Fruit fly (Drosophila melanogaster) whole organism, embryonic: ENCODE results near the gene CG13297.

Source experiments
- CG13296 ChIP-seq: fragments of 200-800 bp; sonication (Bioruptor generic); optimal IDR thresholded peaks from 3 replicates; lab custom pipeline; 2018; ENCODE audit warnings: missing biosample characterization, mild to moderate bottlenecking, missing genetic modification characterization
- CG15479 ChIP-seq: fragments of 200-800 bp; sonication (Bioruptor generic); optimal IDR thresholded peaks from 3 replicates; lab custom pipeline; 2019; ENCODE audit warnings: missing biosample characterization, mild to moderate bottlenecking, missing genetic modification characterization, moderate library complexity
- CG15514 ChIP-seq: fragments of 200-800 bp; sonication (Bioruptor generic); optimal IDR thresholded peaks from 3 replicates; lab custom pipeline; 2017; ENCODE audit warnings: missing biosample characterization, missing genetic modification characterization, mild to moderate bottlenecking, moderate library complexity, missing genetic modification reagents
- CG15601 ChIP-seq: fragments of 200-800 bp; sonication (Bioruptor generic); optimal IDR thresholded peaks from 3 replicates; lab custom pipeline; 2019; ENCODE audit warnings: missing biosample characterization, mild to moderate bottlenecking, missing genetic modification characterization, moderate library complexity
- CG2678 ChIP-seq: fragments of 200-800 bp; sonication (Bioruptor generic); optimal IDR thresholded peaks from 3 replicates; lab custom pipeline; 2019; ENCODE audit warnings: missing biosample characterization, mild to moderate bottlenecking, missing genetic modification characterization, moderate library complexity
- CG2889 ChIP-seq: fragments of 200-800 bp; sonication (Bioruptor generic); IDR thresholded peaks from 3 replicates; pipeline ENCODE4 v1.3.6; 2022; ENCODE audit warnings: missing biosample characterization, missing genetic modification characterization
- CG30020 ChIP-seq: fragments of 200-800 bp; optimal IDR thresholded peaks from 2 replicates; lab custom pipeline; 2019; ENCODE audit warnings: missing biosample characterization, mild to moderate bottlenecking, missing genetic modification characterization, moderate library complexity
- CG31388 ChIP-seq: fragments of 200-800 bp; sonication (Bioruptor generic); optimal IDR thresholded peaks from 2 replicates; lab custom pipeline; 2016; ENCODE audit warnings: missing biosample characterization, missing genetic modification characterization
- CG33557 ChIP-seq: fragments of 200-800 bp; sonication (Bioruptor generic); optimal IDR thresholded peaks from 2 replicates; lab custom pipeline; 2019; ENCODE audit warnings: missing biosample characterization, mild to moderate bottlenecking, missing genetic modification characterization, moderate library complexity
- CG34422 ChIP-seq: fragments of 200-800 bp; sonication (Bioruptor generic); IDR thresholded peaks from 3 replicates; pipeline ENCODE4 v1.3.6; 2022; ENCODE audit warnings: missing biosample characterization, missing genetic modification characterization
- CG4730 ChIP-seq: fragments of 200-800 bp; sonication (Bioruptor generic); IDR thresholded peaks from 2 replicates; pipeline ENCODE4 v1.3.6; 2022; ENCODE audit warnings: missing biosample characterization, missing genetic modification characterization
- CG8388 ChIP-seq: fragments of 200-800 bp; sonication (Bioruptor generic); optimal IDR thresholded peaks from 2 replicates; lab custom pipeline; 2019; ENCODE audit warnings: missing biosample characterization, mild to moderate bottlenecking, missing genetic modification characterization, moderate library complexity
- CG8478 ChIP-seq: fragments of >200 bp; optimal IDR thresholded peaks from 2 replicates; lab custom pipeline; 2018
- Chrac-16 ChIP-seq: fragments of 200-800 bp; sonication (Bioruptor generic); optimal IDR thresholded peaks from 3 replicates; lab custom pipeline; 2016; ENCODE audit warnings: missing biosample characterization, missing genetic modification characterization
- D ChIP-seq, 2 experiments: fragments of 200-800 bp in 1 of 2; fragments of >200 bp in 1 of 2; sonication (Bioruptor generic) in 1 of 2; optimal IDR thresholded peaks; 2 replicates in 1 of 2; 3 replicates in 1 of 2; lab custom pipeline; 2017; ENCODE audit warnings: mild to moderate bottlenecking in 1 of 2, missing biosample characterization in 1 of 2, missing genetic modification characterization in 1 of 2, missing genetic modification reagents in 1 of 2
- Dek ChIP-seq: fragments of 200-800 bp; sonication (Bioruptor generic); optimal IDR thresholded peaks from 3 replicates; lab custom pipeline; 2019; ENCODE audit warnings: missing biosample characterization, mild to moderate bottlenecking, missing genetic modification characterization, moderate library complexity
- Lim3 ChIP-seq: fragments of 200-800 bp; sonication (Bioruptor generic); IDR thresholded peaks from 2 replicates; pipeline ENCODE4 v1.3.6; 2022; ENCODE audit warnings: missing biosample characterization, missing genetic modification characterization
- Lpt ChIP-seq: fragments of >200 bp; optimal IDR thresholded peaks from 2 replicates; lab custom pipeline; 2018; ENCODE audit warnings: missing biosample characterization, missing genetic modification characterization
- MESR4 ChIP-seq: fragments of 200-800 bp; sonication (Bioruptor generic); optimal IDR thresholded peaks from 2 replicates; lab custom pipeline; 2018; ENCODE audit warnings: missing biosample characterization, mild to moderate bottlenecking, missing genetic modification characterization, moderate library complexity
- NFAT ChIP-seq: fragments of 200-800 bp; sonication (Bioruptor generic); IDR thresholded peaks from 2 replicates; pipeline ENCODE4 v1.3.6; 2022; ENCODE audit warnings: missing biosample characterization, missing genetic modification characterization
- Oli ChIP-seq: fragments of 200-800 bp; sonication (Bioruptor generic); optimal IDR thresholded peaks from 2 replicates; lab custom pipeline; 2018; ENCODE audit warnings: missing biosample characterization, mild to moderate bottlenecking, missing genetic modification characterization, moderate library complexity
- Ssrp ChIP-seq: fragments of 200-800 bp; sonication (Bioruptor generic); optimal IDR thresholded peaks from 2 replicates; lab custom pipeline; 2018; ENCODE audit warnings: missing biosample characterization, mild to moderate bottlenecking, missing genetic modification characterization, moderate library complexity
- Tbp ChIP-seq: fragments of >200 bp; optimal IDR thresholded peaks from 2 replicates; lab custom pipeline; 2018; ENCODE audit warnings: missing biosample characterization, missing genetic modification characterization
- abd-A ChIP-seq: fragments of 200-800 bp; sonication (Bioruptor generic); optimal IDR thresholded peaks from 3 replicates; lab custom pipeline; 2019; ENCODE audit warnings: missing biosample characterization, mild to moderate bottlenecking, missing genetic modification characterization, moderate library complexity
- br ChIP-seq: fragments of >200 bp; optimal IDR thresholded peaks from 2 replicates; lab custom pipeline; 2017
- chm ChIP-seq: fragments of 200-800 bp; sonication (Bioruptor generic); IDR thresholded peaks from 2 replicates; pipeline ENCODE4 v1.3.6; 2022; ENCODE audit warnings: missing biosample characterization, missing genetic modification characterization
- croc ChIP-seq: fragments of 200-800 bp; sonication (Bioruptor generic); conservative IDR thresholded peaks from 3 replicates; pipeline ENCODE4 v1.3.6; 2022; ENCODE audit warnings: missing biosample characterization, missing genetic modification characterization
- da ChIP-seq: fragments of 200-800 bp; sonication (Bioruptor generic); optimal IDR thresholded peaks from 2 replicates; lab custom pipeline; 2016; ENCODE audit warnings: missing biosample characterization, missing genetic modification characterization
- fd102C ChIP-seq: fragments of 200-800 bp; sonication (Bioruptor generic); optimal IDR thresholded peaks from 2 replicates; lab custom pipeline; 2018; ENCODE audit warnings: missing biosample characterization, mild to moderate bottlenecking, missing genetic modification characterization, moderate library complexity
- fd3F ChIP-seq: fragments of 200-800 bp; sonication (Bioruptor generic); optimal IDR thresholded peaks from 2 replicates; lab custom pipeline; 2018; ENCODE audit warnings: missing biosample characterization, mild to moderate bottlenecking, missing genetic modification characterization, moderate library complexity
- gsb ChIP-seq: fragments of 200-800 bp; sonication (Bioruptor generic); IDR thresholded peaks from 2 replicates; pipeline ENCODE4 v1.3.6; 2022; ENCODE audit warnings: missing biosample characterization, missing genetic modification characterization
- ind ChIP-seq: fragments of 200-800 bp; sonication (Bioruptor generic); optimal IDR thresholded peaks from 3 replicates; lab custom pipeline; 2016; ENCODE audit warnings: missing biosample characterization, missing genetic modification characterization
- insv ChIP-seq, 2 experiments: fragments of 200-800 bp; sonication (Bioruptor generic); optimal IDR thresholded peaks; 3 replicates each; lab custom pipeline; 2016 to 2018; ENCODE audit warnings: missing biosample characterization in 2 of 2, missing genetic modification characterization in 2 of 2
- lab ChIP-seq: fragments of 200-800 bp; sonication (Bioruptor generic); optimal IDR thresholded peaks from 3 replicates; lab custom pipeline; 2017; ENCODE audit warnings: missing biosample characterization, missing genetic modification characterization, mild to moderate bottlenecking, moderate library complexity, missing genetic modification reagents
- nerfin-2 ChIP-seq: fragments of 200-800 bp; sonication (Bioruptor generic); IDR thresholded peaks from 2 replicates; pipeline ENCODE4 v1.3.6; 2022; ENCODE audit warnings: missing biosample characterization, missing genetic modification characterization; ENCODE audit not compliant: partially characterized antibody
- peb ChIP-seq: fragments of 200-800 bp; sonication (Bioruptor generic); IDR thresholded peaks from 2 replicates; pipeline ENCODE4 v1.3.6; 2022; ENCODE audit warnings: missing biosample characterization, missing genetic modification characterization
- run ChIP-seq: fragments of 200-800 bp; sonication (Bioruptor generic); optimal IDR thresholded peaks from 3 replicates; lab custom pipeline; 2018; ENCODE audit warnings: missing biosample characterization, mild to moderate bottlenecking, missing genetic modification characterization
- shn ChIP-seq: fragments of 200-800 bp; sonication (Bioruptor generic); optimal IDR thresholded peaks from 3 replicates; lab custom pipeline; 2016; ENCODE audit warnings: missing biosample characterization, missing genetic modification characterization
- sim ChIP-seq: fragments of 200-800 bp; sonication (Bioruptor generic); IDR thresholded peaks from 2 replicates; pipeline ENCODE4 v1.3.6; 2022; ENCODE audit warnings: missing biosample characterization, missing genetic modification characterization
- slp2 ChIP-seq: fragments of 200-800 bp; sonication (Bioruptor generic); optimal IDR thresholded peaks from 2 replicates; lab custom pipeline; 2016; ENCODE audit warnings: missing biosample characterization, missing genetic modification characterization
- stwl ChIP-seq: fragments of 200-800 bp; sonication (Bioruptor generic); optimal IDR thresholded peaks from 3 replicates; lab custom pipeline; 2018; ENCODE audit warnings: missing biosample characterization, mild to moderate bottlenecking, missing genetic modification characterization, moderate library complexity
- trh ChIP-seq: fragments of 200-800 bp; sonication (Bioruptor generic); optimal IDR thresholded peaks from 2 replicates; lab custom pipeline; 2016; ENCODE audit warnings: missing biosample characterization, missing genetic modification characterization
- unc-4 ChIP-seq: fragments of 200-800 bp; sonication (Bioruptor generic); IDR thresholded peaks from 2 replicates; pipeline ENCODE4 v1.3.6; 2022; ENCODE audit warnings: missing biosample characterization, missing genetic modification characterization; ENCODE audit not compliant: partially characterized antibody
- wdn ChIP-seq: fragments of 200-800 bp; sonication (Bioruptor generic); IDR thresholded peaks from 2 replicates; pipeline ENCODE4 v1.3.6; 2022; ENCODE audit warnings: missing biosample characterization, missing genetic modification characterization

CG13297 gene

dm6 chr3L:6184884-6185438, 27.8 kb upstream of the CG13297 start, which contains the start of the genes D19B and CG43293 (continued):
- TF ChIP-seq CG34422 (peak; percentile 94), ind (GFP tag; lab: Kevin White, UChicago) (peak; percentile 93), CG30020 (tag; lab: Kevin White, UChicago) (peak; percentile 53), run (tag; lab: Kevin White, UChicago) (no peak), stwl (tag; lab: Kevin White, UChicago) (peak; percentile 90), abd-A (tag; lab: Kevin White, UChicago) (no peak), lab (peak; percentile 93), nerfin-2 (GFP tag; lab: Robert Waterston, UW) (peak; percentile 77), CG8478 (lab: Kevin White, UChicago) (peak; percentile 77), chm (GFP tag; lab: Robert Waterston, UW) (peak; percentile 97), unc-4 (peak; percentile 57; the same call in 1 of the 2 replicates), CG15479 (GFP tag; lab: Kevin White, UChicago) (peak; percentile 31), CG13296 (GFP tag; lab: Kevin White, UChicago) (peak; percentile 88), CG2678 (peak; percentile 90), NFAT (GFP tag; lab: Robert Waterston, UW) (peak; percentile 96), MESR4 (GFP tag; lab: Kevin White, UChicago) (peak; percentile 92), CG15601 (peak; percentile 73), Oli (peak; percentile 83), CG4730 (GFP tag; lab: Robert Waterston, UW) (peak; percentile 86), peb (GFP tag; lab: Robert Waterston, UW) (peak; percentile 61), br (no peak), croc (peak; percentile 61; the same call in 2 of the 3 replicates), sim (GFP tag; lab: Robert Waterston, UW) (peak; percentile 69), Dek (peak; percentile 90), wdn (GFP tag; lab: Robert Waterston, UW) (peak; percentile 87), gsb (GFP tag; lab: Robert Waterston, UW) (peak; percentile 75), fd102C (peak; percentile 12), Tbp (no peak), Lim3 (GFP tag; lab: Robert Waterston, UW) (peak; percentile 69), Ssrp (peak; percentile 81), Chrac-16 (GFP tag; lab: Kevin White, UChicago) (peak; percentile 91), trh (GFP tag; lab: Kevin White, UChicago) (peak; percentile 83), insv (GFP tag; optimal IDR thresholded peaks at IDR 0.05; lab: Kevin White, UChicago) (peak in 1 of 2 experiments; percentile 69), fd3F (GFP tag; lab: Kevin White, UChicago) (peak; percentile 81), da (peak; percentile 50), CG2889 (GFP tag; lab: Robert Waterston, UW) (peak; percentile 88), CG15514 (GFP tag; lab: Kevin White, UChicago) (peak; percentile 85), CG31388 (GFP tag; lab: Kevin White, UChicago) (peak; percentile 66), CG8388 (peak; percentile 79), Lpt (GFP tag; lab: Kevin White, UChicago) (no peak), D (optimal IDR thresholded peaks at IDR 0.05; lab: Kevin White, UChicago) (peak; percentile 82), D (GFP tag; optimal IDR thresholded peaks at IDR 0.05; lab: Kevin White, UChicago) (peak; percentile 80), CG33557 (peak; percentile 38), shn (GFP tag; lab: Kevin White, UChicago) (peak; percentile 85), slp2 (GFP tag; lab: Kevin White, UChicago) (peak; percentile 72)
